Fruit fly (Drosophila melanogaster): ENCODE data around the gene Wwox.

Gene Wwox

dm6 chr2L:8004072-8004471, at the start of gene Wwox:
Gene Wwox, minus strand, starts transcription at chr2L:8004286.
- no peak for TF ChIP-seq Hr83 (GFP tag; optimal IDR thresholded peaks at IDR 0.05; ENCODE audit: poor library complexity, severe bottlenecking)
- TF ChIP-seq tai (GFP tag; optimal IDR thresholded peaks at IDR 0.05): no peak
- TF ChIP-seq Dif (GFP tag; optimal IDR thresholded peaks at IDR 0.05; ENCODE audit: partially characterized antibody): no peak
- TF ChIP-seq Mio (GFP tag; optimal IDR thresholded peaks at IDR 0.05): no peak
- no peak for TF ChIP-seq Abd-B (GFP tag; optimal IDR thresholded peaks at IDR 0.05)
- no peak for TF ChIP-seq br (GFP tag; optimal IDR thresholded peaks at IDR 0.05)
- peak; percentile 32 for TF ChIP-seq brk (GFP tag; optimal IDR thresholded peaks at IDR 0.05)
- no peak for TF ChIP-seq dmrt93B (GFP tag; optimal IDR thresholded peaks at IDR 0.05)
- no peak for TF ChIP-seq HLH106 (tag; optimal IDR thresholded peaks at IDR 0.05)
- no peak for TF ChIP-seq dl (GFP tag; optimal IDR thresholded peaks at IDR 0.05; ENCODE audit: insufficient read depth in 1 of 2, partially characterized antibody in 2 of 2)
- no peak for TF ChIP-seq Rel (GFP tag; optimal IDR thresholded peaks at IDR 0.05)
- no peak for TF ChIP-seq Rel (tag; optimal IDR thresholded peaks at IDR 0.05)
- no peak for TF ChIP-seq Sp1 (GFP tag; optimal IDR thresholded peaks at IDR 0.05)
- TF ChIP-seq CrebA (GFP tag; optimal IDR thresholded peaks at IDR 0.05; ENCODE audit: borderline replicate concordance): no peak
- no peak for TF ChIP-seq Hr78 (GFP tag; optimal IDR thresholded peaks at IDR 0.05)
- TF ChIP-seq Jra (GFP tag; optimal IDR thresholded peaks at IDR 0.05): no peak
- no peak for TF ChIP-seq Hnf4 (GFP tag; optimal IDR thresholded peaks at IDR 0.05)
- no peak for TF ChIP-seq CG9705 (GFP tag; optimal IDR thresholded peaks at IDR 0.05)
- no peak for TF ChIP-seq lola (GFP tag; optimal IDR thresholded peaks at IDR 0.05)
- no peak for TF ChIP-seq GATAd (GFP tag; optimal IDR thresholded peaks at IDR 0.05)
- TF ChIP-seq Dfd (GFP tag; optimal IDR thresholded peaks at IDR 0.05): no peak
- no peak for TF ChIP-seq dsf (GFP tag; optimal IDR thresholded peaks at IDR 0.05; ENCODE audit: borderline replicate concordance)
- TF ChIP-seq Vsx2 (GFP tag; optimal IDR thresholded peaks at IDR 0.05; ENCODE audit: partially characterized antibody): no peak
- no peak for TF ChIP-seq h (GFP tag; optimal IDR thresholded peaks at IDR 0.05)
- no peak for TF ChIP-seq sv (GFP tag; optimal IDR thresholded peaks at IDR 0.05)
- no peak for TF ChIP-seq ey (GFP tag; optimal IDR thresholded peaks at IDR 0.05)
- TF ChIP-seq woc (GFP tag; optimal IDR thresholded peaks at IDR 0.05): no peak
- peak; percentile 33 for TF ChIP-seq Myc (optimal IDR thresholded peaks at IDR 0.05)
- no peak for TF ChIP-seq jim (GFP tag; optimal IDR thresholded peaks at IDR 0.05)
- no peak for TF ChIP-seq CG32264 (GFP tag; optimal IDR thresholded peaks at IDR 0.05)
- no peak for TF ChIP-seq usp (GFP tag; optimal IDR thresholded peaks at IDR 0.05)
- TF ChIP-seq N (GFP tag; optimal IDR thresholded peaks at IDR 0.05): no peak
- TF ChIP-seq sage (GFP tag; optimal IDR thresholded peaks at IDR 0.05): peak; percentile 26
- TF ChIP-seq rgr (GFP tag; optimal IDR thresholded peaks at IDR 0.05): peak; percentile 87
- peak in 1 of 2 experiments; percentile 44 for TF ChIP-seq foxo (GFP tag; optimal IDR thresholded peaks at IDR 0.05)
- no peak for TF ChIP-seq fru (GFP tag; optimal IDR thresholded peaks at IDR 0.05)
- TF ChIP-seq pan (optimal IDR thresholded peaks at IDR 0.05): no peak
- TF ChIP-seq OdsH (GFP tag; optimal IDR thresholded peaks at IDR 0.05): no peak

- TF ChIP-seq Abd-B (GFP tag; optimal IDR thresholded peaks at IDR 0.05) (no peak), pan (optimal IDR thresholded peaks at IDR 0.05) (no peak), Myc (optimal IDR thresholded peaks at IDR 0.05) (no peak), GATAd (GFP tag; optimal IDR thresholded peaks at IDR 0.05) (no peak), psq (GFP tag; optimal IDR thresholded peaks at IDR 0.05) (no peak), brk (GFP tag; optimal IDR thresholded peaks at IDR 0.05) (no peak), Mio (GFP tag; optimal IDR thresholded peaks at IDR 0.05) (no peak), sv (GFP tag; optimal IDR thresholded peaks at IDR 0.05) (no peak), Rel (GFP tag; optimal IDR thresholded peaks at IDR 0.05) (no peak), Rel (tag; optimal IDR thresholded peaks at IDR 0.05) (no peak), dmrt93B (GFP tag; optimal IDR thresholded peaks at IDR 0.05) (no peak), usp (GFP tag; optimal IDR thresholded peaks at IDR 0.05) (no peak), lola (GFP tag; optimal IDR thresholded peaks at IDR 0.05) (no peak), dl (GFP tag; optimal IDR thresholded peaks at IDR 0.05; ENCODE audit: insufficient read depth in 1 of 2, partially characterized antibody in 2 of 2) (no peak), h (GFP tag; optimal IDR thresholded peaks at IDR 0.05) (no peak), OdsH (GFP tag; optimal IDR thresholded peaks at IDR 0.05) (no peak)
Observed at dm6 chr2L:8043282-8043668, 39.2 kb upstream of the Wwox start, which contains the start of gene Megf8. Gene Megf8, plus strand, starts transcription at chr2L:8043471.
